Worm (Caenorhabditis elegans) whole organism, late embryonic: ENCODE data around the gene C25H3.11.

ENCODE experiments used
- C08G9.2 ChIP-seq: sonication (generic microtip); optimal IDR thresholded peaks from 2 replicates; lab custom pipeline; 2016; ENCODE audit warnings: mild to moderate bottlenecking, missing genetic modification characterization, moderate library complexity, missing compliant biosample characterization
- K02D7.2 ChIP-seq: sonication (generic microtip); optimal IDR thresholded peaks from 2 replicates; lab custom pipeline; 2017; ENCODE audit warnings: mild to moderate bottlenecking, missing genetic modification characterization, missing compliant biosample characterization
- T23F11.4 ChIP-seq: fragments of 200-800 bp; sonication (Bioruptor generic); optimal IDR thresholded peaks from 2 replicates; lab custom pipeline; 2018; ENCODE audit warnings: mild to moderate bottlenecking, missing genetic modification characterization, missing compliant biosample characterization
- Y22D7AL.16 ChIP-seq: sonication (generic microtip); optimal IDR thresholded peaks from 2 replicates; lab custom pipeline; 2016; ENCODE audit warnings: missing genetic modification characterization, missing compliant biosample characterization
- ahr-1 ChIP-seq: sonication (generic microtip); optimal IDR thresholded peaks from 2 replicates; lab custom pipeline; 2016; ENCODE audit warnings: missing genetic modification characterization, missing compliant biosample characterization
- ama-1 ChIP-seq: fragments of 150-350 bp; optimal IDR thresholded peaks from 2 replicates; lab custom pipeline; 2014
- ceh-14 ChIP-seq: sonication (generic microtip); optimal IDR thresholded peaks from 2 replicates; lab custom pipeline; 2016; ENCODE audit warnings: missing genotype, missing genetic modification characterization, missing compliant biosample characterization
- ceh-18 ChIP-seq: sonication (generic microtip); optimal IDR thresholded peaks from 2 replicates; lab custom pipeline; 2016; ENCODE audit warnings: missing genetic modification characterization, missing compliant biosample characterization
- ceh-19 ChIP-seq: fragments of 200-800 bp; sonication (Bioruptor generic); optimal IDR thresholded peaks from 2 replicates; lab custom pipeline; 2018; ENCODE audit warnings: mild to moderate bottlenecking, missing genetic modification characterization, missing compliant biosample characterization
- ceh-2 ChIP-seq: sonication (generic microtip); optimal IDR thresholded peaks from 2 replicates; lab custom pipeline; 2016; ENCODE audit warnings: missing genotype, missing genetic modification characterization, missing compliant biosample characterization
- ceh-22 ChIP-seq: sonication (generic microtip); optimal IDR thresholded peaks from 2 replicates; lab custom pipeline; 2017; ENCODE audit warnings: missing biosample characterization, missing genetic modification characterization
- ceh-24 ChIP-seq: sonication (generic microtip); optimal IDR thresholded peaks from 2 replicates; lab custom pipeline; 2016; ENCODE audit warnings: mild to moderate bottlenecking, missing genetic modification characterization, missing compliant biosample characterization
- ceh-30 ChIP-seq: fragments of 150-350 bp; optimal IDR thresholded peaks from 2 replicates; lab custom pipeline; 2014; ENCODE audit warnings: missing biosample characterization, missing genetic modification characterization
- ceh-31 ChIP-seq: sonication (generic microtip); optimal IDR thresholded peaks from 2 replicates; lab custom pipeline; 2016; ENCODE audit warnings: missing genetic modification characterization, missing compliant biosample characterization
- ceh-48 ChIP-seq: sonication (generic microtip); optimal IDR thresholded peaks from 2 replicates; lab custom pipeline; 2016; ENCODE audit warnings: missing genetic modification characterization, inconsistent platforms, missing compliant biosample characterization
- ceh-6 ChIP-seq: fragments of 200-800 bp; sonication (Bioruptor generic); optimal IDR thresholded peaks from 2 replicates; lab custom pipeline; 2018; ENCODE audit warnings: mild to moderate bottlenecking, missing genetic modification characterization, missing compliant biosample characterization
- ceh-9 ChIP-seq: sonication (generic microtip); optimal IDR thresholded peaks from 2 replicates; lab custom pipeline; 2016; ENCODE audit warnings: mild to moderate bottlenecking, missing genetic modification characterization, inconsistent platforms, missing compliant biosample characterization
- che-1 ChIP-seq: sonication (generic microtip); optimal IDR thresholded peaks from 2 replicates; lab custom pipeline; 2016; ENCODE audit warnings: mild to moderate bottlenecking, missing genetic modification characterization, missing compliant biosample characterization
- dmd-4 ChIP-seq: sonication (generic microtip); optimal IDR thresholded peaks from 2 replicates; lab custom pipeline; 2016; ENCODE audit warnings: borderline replicate concordance, missing genetic modification characterization, missing compliant biosample characterization
- elt-2 ChIP-seq: sonication (generic microtip); optimal IDR thresholded peaks from 2 replicates; lab custom pipeline; 2016; ENCODE audit warnings: missing genetic modification reagents, missing genetic modification characterization, missing compliant biosample characterization
- elt-4 ChIP-seq: sonication (generic microtip); optimal IDR thresholded peaks from 2 replicates; lab custom pipeline; 2016; ENCODE audit warnings: missing genetic modification characterization, missing compliant biosample characterization
- ets-4 ChIP-seq: sonication (generic microtip); optimal IDR thresholded peaks from 2 replicates; lab custom pipeline; 2016; ENCODE audit warnings: missing genetic modification characterization, missing compliant biosample characterization
- eyg-1 ChIP-seq: sonication (generic microtip); optimal IDR thresholded peaks from 2 replicates; lab custom pipeline; 2016; ENCODE audit warnings: missing genotype, missing genetic modification characterization, missing compliant biosample characterization
- fkh-6 ChIP-seq: sonication (generic microtip); optimal IDR thresholded peaks from 2 replicates; lab custom pipeline; 2016; ENCODE audit warnings: missing genetic modification characterization, missing compliant biosample characterization
- gmeb-2 ChIP-seq: sonication (generic microtip); optimal IDR thresholded peaks from 2 replicates; lab custom pipeline; 2016; ENCODE audit warnings: missing genetic modification characterization, inconsistent platforms, missing compliant biosample characterization
- hlh-13 ChIP-seq: fragments of 200-800 bp; sonication (Bioruptor generic); optimal IDR thresholded peaks from 2 replicates; lab custom pipeline; 2018; ENCODE audit warnings: mild to moderate bottlenecking, missing genetic modification characterization, missing compliant biosample characterization
- hlh-30 ChIP-seq: sonication (generic microtip); optimal IDR thresholded peaks from 2 replicates; lab custom pipeline; 2017; ENCODE audit warnings: antibody characterized with exemption, missing genetic modification characterization, missing compliant biosample characterization; ENCODE audit not compliant: insufficient read depth
- hlh-6 ChIP-seq: sonication (generic microtip); optimal IDR thresholded peaks from 2 replicates; lab custom pipeline; 2016; ENCODE audit warnings: missing genotype, missing genetic modification characterization, missing compliant biosample characterization
- hlh-8 ChIP-seq: sonication (generic microtip); optimal IDR thresholded peaks from 2 replicates; lab custom pipeline; 2016; ENCODE audit warnings: missing genotype, missing genetic modification characterization, missing compliant biosample characterization
- lim-6 ChIP-seq: sonication (generic microtip); optimal IDR thresholded peaks from 2 replicates; lab custom pipeline; 2016; ENCODE audit warnings: missing genetic modification characterization, missing compliant biosample characterization
- lin-11 ChIP-seq: fragments of 200-800 bp; sonication (Bioruptor generic); optimal IDR thresholded peaks from 2 replicates; lab custom pipeline; 2018; ENCODE audit warnings: mild to moderate bottlenecking, missing genetic modification characterization, missing compliant biosample characterization
- madf-2 ChIP-seq: sonication (generic microtip); optimal IDR thresholded peaks from 2 replicates; lab custom pipeline; 2017; ENCODE audit warnings: missing genetic modification characterization, missing compliant biosample characterization
- nfya-1 ChIP-seq: sonication (generic microtip); optimal IDR thresholded peaks from 2 replicates; lab custom pipeline; 2017; ENCODE audit warnings: missing genetic modification characterization, mild to moderate bottlenecking, missing compliant biosample characterization, antibody characterized with exemption, moderate library complexity
- nhr-11 ChIP-seq: fragments of 150-350 bp; optimal IDR thresholded peaks from 2 replicates; lab custom pipeline; 2014; ENCODE audit warnings: missing biosample characterization, missing genetic modification characterization
- npax-4 ChIP-seq: sonication (generic microtip); optimal IDR thresholded peaks from 2 replicates; lab custom pipeline; 2016; ENCODE audit warnings: missing genetic modification characterization, missing compliant biosample characterization
- odd-2 ChIP-seq: sonication (generic microtip); optimal IDR thresholded peaks from 2 replicates; lab custom pipeline; 2017; ENCODE audit warnings: antibody characterized with exemption, mild to moderate bottlenecking, missing genetic modification characterization, missing compliant biosample characterization
- pat-9 ChIP-seq: fragments of 200-800 bp; sonication (Bioruptor generic); optimal IDR thresholded peaks from 2 replicates; lab custom pipeline; 2018; ENCODE audit warnings: mild to moderate bottlenecking, missing genetic modification characterization, moderate library complexity, missing compliant biosample characterization
- pax-1 ChIP-seq: fragments of 150-350 bp; optimal IDR thresholded peaks from 2 replicates; lab custom pipeline; 2014; ENCODE audit warnings: missing biosample characterization, missing genetic modification characterization
- pha-2 ChIP-seq: sonication (generic microtip); optimal IDR thresholded peaks from 2 replicates; lab custom pipeline; 2017; ENCODE audit warnings: mild to moderate bottlenecking, missing genetic modification characterization, missing compliant biosample characterization
- pha-4 ChIP-seq: fragments of 150-350 bp; optimal IDR thresholded peaks from 2 replicates; lab custom pipeline; 2018; ENCODE audit warnings: missing biosample characterization, missing genetic modification reagents, missing genetic modification characterization
- pros-1 ChIP-seq: fragments of 150-350 bp; optimal IDR thresholded peaks from 2 replicates; lab custom pipeline; 2014; ENCODE audit warnings: missing biosample characterization, missing genetic modification reagents, missing genetic modification characterization
- ref-2 ChIP-seq: sonication (generic microtip); optimal IDR thresholded peaks from 2 replicates; lab custom pipeline; 2016; ENCODE audit warnings: missing genetic modification characterization, missing compliant biosample characterization
- sdc-2 ChIP-seq: sonication (generic microtip); optimal IDR thresholded peaks from 2 replicates; lab custom pipeline; 2016; ENCODE audit warnings: missing genotype, missing genetic modification characterization, missing compliant biosample characterization
- syd-9 ChIP-seq: sonication (generic microtip); optimal IDR thresholded peaks from 2 replicates; lab custom pipeline; 2016; ENCODE audit warnings: mild to moderate bottlenecking, missing genetic modification characterization, moderate library complexity, missing compliant biosample characterization
- tbx-7 ChIP-seq: sonication (generic microtip); optimal IDR thresholded peaks from 2 replicates; lab custom pipeline; 2016; ENCODE audit warnings: missing genotype, missing genetic modification characterization, missing compliant biosample characterization
- unc-3 ChIP-seq, 2 experiments: fragments of 200-800 bp in 1 of 2; sonication (Bioruptor generic) in 1 of 2; sonication (generic microtip) in 1 of 2; conservative IDR thresholded peaks in 1 of 2; optimal IDR thresholded peaks in 1 of 2; 2 replicates each; pipeline versions ENCODE4 v1.3.6 to Lab custom; 2016 to 2022; ENCODE audit warnings: missing compliant biosample characterization in 2 of 2, missing genetic modification characterization in 2 of 2, missing genetic modification reagents in 1 of 2
- unc-42 ChIP-seq: sonication (generic microtip); optimal IDR thresholded peaks from 2 replicates; lab custom pipeline; 2016; ENCODE audit warnings: missing genotype, missing genetic modification characterization, missing compliant biosample characterization
- unc-55 ChIP-seq: sonication (generic microtip); optimal IDR thresholded peaks from 2 replicates; lab custom pipeline; 2017; ENCODE audit warnings: missing biosample characterization, missing genetic modification reagents, missing genetic modification characterization
- unc-86 ChIP-seq: sonication (generic microtip); optimal IDR thresholded peaks from 2 replicates; lab custom pipeline; 2016; ENCODE audit warnings: missing genetic modification characterization, missing compliant biosample characterization
- zip-5 ChIP-seq: sonication (generic microtip); optimal IDR thresholded peaks from 2 replicates; lab custom pipeline; 2016; ENCODE audit warnings: missing genetic modification characterization, missing compliant biosample characterization
- ztf-16 ChIP-seq: sonication (generic microtip); optimal IDR thresholded peaks from 2 replicates; lab custom pipeline; 2017; ENCODE audit warnings: missing genetic modification characterization, missing compliant biosample characterization

The C25H3.11 gene

ce11 chrII:5660736-5661734, 27.8 kb downstream of the C25H3.11 start, which contains the start of the genes ift-43 and mdt-26:
Gene ift-43 (minus strand): TSS chrII:5660786.
Gene mdt-26 (plus strand): TSS chrII:5661181.
- TF ChIP-seq ceh-19 (GFP tag; lab: Kevin White, UChicago), result peak; percentile 4
- TF ChIP-seq ceh-24 (tag; lab: Kevin White, UChicago), result no peak
- TF ChIP-seq dmd-4 (tag; lab: Kevin White, UChicago), result no peak
- no peak for TF ChIP-seq T23F11.4 (GFP tag; lab: Kevin White, UChicago)
- TF ChIP-seq npax-4 (tag; lab: Kevin White, UChicago), result no peak
- peak; percentile 58 for TF ChIP-seq unc-42 (tag; lab: Kevin White, UChicago)
- peak; percentile 55 for TF ChIP-seq madf-2
- TF ChIP-seq ceh-30, result no peak
- peak; percentile 52 for TF ChIP-seq hlh-30 (tag; lab: Kevin White, UChicago)
- TF ChIP-seq ztf-16 (tag; lab: Kevin White, UChicago), result no peak
- TF ChIP-seq hlh-13 (GFP tag; lab: Kevin White, UChicago), result no peak
- TF ChIP-seq odd-2 (tag; lab: Kevin White, UChicago), result no peak
- peak; percentile 14 for TF ChIP-seq pat-9 (tag; lab: Kevin White, UChicago)
- no peak for TF ChIP-seq C08G9.2
- TF ChIP-seq pros-1 (tag; lab: Kevin White, UChicago), result peak; percentile 55
- no peak for TF ChIP-seq nhr-11 (tag; lab: Kevin White, UChicago)
- peak; percentile 67 for TF ChIP-seq elt-2 (tag; lab: Kevin White, UChicago)
- TF ChIP-seq eyg-1 (tag; lab: Kevin White, UChicago), result no peak
- no peak for TF ChIP-seq hlh-8 (tag; lab: Kevin White, UChicago)
- TF ChIP-seq ceh-6 (GFP tag; lab: Kevin White, UChicago), result peak; percentile 33
- TF ChIP-seq che-1 (tag; lab: Kevin White, UChicago), result peak; percentile 14
- TF ChIP-seq ref-2, result peak; percentile 30
- peak; percentile 41 for TF ChIP-seq sdc-2 (tag; lab: Kevin White, UChicago)
- TF ChIP-seq ets-4 (tag; lab: Kevin White, UChicago), result peak; percentile 23
- no peak for TF ChIP-seq elt-4
- TF ChIP-seq pax-1 (tag; lab: Kevin White, UChicago), result peak; percentile 37
- peak; percentile 11 for TF ChIP-seq ceh-14 (tag; lab: Kevin White, UChicago)
- peak; percentile 18 for TF ChIP-seq syd-9 (tag; lab: Kevin White, UChicago)
- TF ChIP-seq ceh-31 (tag; lab: Kevin White, UChicago), result peak; percentile 78
- TF ChIP-seq K02D7.2, result no peak
- TF ChIP-seq gmeb-2 (tag; lab: Kevin White, UChicago), result peak; percentile 59
- peak; percentile 29 for TF ChIP-seq pha-2
- no peak for TF ChIP-seq zip-5 (tag; lab: Kevin White, UChicago)
- TF ChIP-seq ceh-9 (tag; lab: Kevin White, UChicago), result no peak
- TF ChIP-seq ceh-18, result peak; percentile 17
- peak; percentile 56 for TF ChIP-seq fkh-6 (tag; lab: Kevin White, UChicago)
- peak; percentile 14 for TF ChIP-seq tbx-7 (tag; lab: Kevin White, UChicago)
- TF ChIP-seq unc-55, result peak; percentile 70
- TF ChIP-seq unc-86 (tag; lab: Kevin White, UChicago), result no peak
- no peak for TF ChIP-seq hlh-6 (tag; lab: Kevin White, UChicago)
- no peak for TF ChIP-seq pha-4
- peak; percentile 98 for TF ChIP-seq ama-1
- TF ChIP-seq unc-3 (GFP tag; conservative IDR thresholded peaks at IDR 0.05; lab: Robert Waterston, UW), result 0 out of 2 replicates have a peak, but pooled peaks have one; percentile 28
- no peak for TF ChIP-seq unc-3 (tag; optimal IDR thresholded peaks at IDR 0.05; lab: Kevin White, UChicago)
- TF ChIP-seq ceh-2, result no peak
- peak; percentile 51 for TF ChIP-seq ceh-48 (tag; lab: Kevin White, UChicago)
- TF ChIP-seq lin-11 (tag; lab: Kevin White, UChicago), result peak; percentile 55
- TF ChIP-seq nfya-1, result peak; percentile 100
- TF ChIP-seq Y22D7AL.16 (tag; lab: Kevin White, UChicago), result no peak
- TF ChIP-seq ahr-1 (tag; lab: Kevin White, UChicago), result no peak
- TF ChIP-seq lim-6 (tag; lab: Kevin White, UChicago), result no peak
- TF ChIP-seq ceh-22 (tag; lab: Kevin White, UChicago), result peak; percentile 53
